Worm (Caenorhabditis elegans) whole organism, L2 larva: ENCODE results near the gene fipp-1.

Source experiments
- R02D3.7 ChIP-seq: fragments of 150-350 bp; optimal IDR thresholded peaks from 2 replicates; lab custom pipeline; 2014; ENCODE audit warnings: missing biosample characterization, missing genetic modification characterization
- Y55F3AM.14 ChIP-seq: fragments of 200-800 bp; sonication (Bioruptor generic); optimal IDR thresholded peaks from 2 replicates; lab custom pipeline; 2018; ENCODE audit warnings: mild to moderate bottlenecking, missing genetic modification characterization, missing compliant biosample characterization
- ceh-82 ChIP-seq: fragments of 150-350 bp; optimal IDR thresholded peaks from 2 replicates; lab custom pipeline; 2014; ENCODE audit warnings: missing biosample characterization, missing genetic modification characterization
- lin-39 ChIP-seq: fragments of 150-350 bp; optimal IDR thresholded peaks from 2 replicates; lab custom pipeline; 2014; ENCODE audit warnings: missing biosample characterization, missing genetic modification reagents, missing genetic modification characterization
- mdl-1 ChIP-seq, 2 experiments: fragments of 150-350 bp in 1 of 2; sonication (generic microtip) in 1 of 2; optimal IDR thresholded peaks; 2 replicates each; lab custom pipeline; 2017; ENCODE audit warnings: missing biosample characterization in 2 of 2, missing genetic modification characterization in 2 of 2
- nhr-11 ChIP-seq: fragments of 150-350 bp; optimal IDR thresholded peaks from 2 replicates; lab custom pipeline; 2014; ENCODE audit warnings: missing biosample characterization, missing genetic modification characterization

DNA sequence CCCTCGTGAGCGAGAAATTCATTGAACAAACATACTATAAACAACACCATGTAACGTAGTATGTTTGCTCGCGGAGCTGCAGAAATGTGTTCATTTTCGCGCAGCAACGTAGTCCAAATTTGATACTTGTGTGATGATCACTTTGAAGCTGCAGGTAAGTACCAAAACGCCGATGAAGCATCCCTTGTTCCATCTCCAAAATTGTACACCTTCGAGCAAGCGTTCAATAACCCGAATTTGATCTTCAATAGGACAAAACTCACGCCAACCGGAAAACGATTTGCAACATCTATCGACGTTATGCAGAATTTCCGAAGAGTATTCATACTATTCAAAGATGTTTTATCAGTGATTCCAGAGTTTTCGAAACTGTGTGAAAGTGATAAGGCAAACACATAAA lies 39.0 kb downstream of the fipp-1 start, which contains the start of gene Y47D7A.3:
- TF ChIP-seq R02D3.7 (tag; lab: Kevin White, UChicago): no peak
- no peak for TF ChIP-seq Y55F3AM.14
- TF ChIP-seq nhr-11 (tag; lab: Kevin White, UChicago): no peak
- no peak for TF ChIP-seq mdl-1 (tag; optimal IDR thresholded peaks at IDR 0.05; lab: Kevin White, UChicago)
- no peak for TF ChIP-seq ceh-82 (tag; lab: Kevin White, UChicago)
- no peak for TF ChIP-seq lin-39 (tag; lab: Kevin White, UChicago)
